Worm (Caenorhabditis elegans): Measurements from ENCODE around the gene lias-1.

DNA sequence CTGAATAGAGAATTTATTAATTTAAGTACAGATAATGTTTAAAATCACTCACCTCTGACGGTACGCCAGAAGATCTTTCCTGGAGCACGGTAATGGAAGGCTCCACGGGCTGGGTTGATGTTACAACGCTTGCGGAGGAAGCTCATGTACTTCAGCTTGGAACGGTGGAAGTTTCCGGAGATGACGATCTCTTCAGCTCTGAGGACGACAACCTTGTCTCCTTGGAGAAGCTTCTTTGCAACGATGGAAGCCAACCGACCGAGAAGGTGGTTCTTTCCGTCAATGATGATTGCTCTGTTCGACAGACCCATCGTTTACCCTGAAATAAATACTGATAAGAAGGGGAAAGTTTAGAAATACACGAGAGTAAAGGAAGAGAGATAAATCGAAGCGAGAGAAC lies 1.6 kb downstream of the lias-1 start, which contains the start of gene rpl-16:
- no peak for TF ChIP-seq ceh-8 (GFP tag; optimal IDR thresholded peaks at IDR 0.05)
- no peak for TF ChIP-seq fkh-8 (tag; optimal IDR thresholded peaks at IDR 0.05)
- no peak for TF ChIP-seq aha-1 (tag; optimal IDR thresholded peaks at IDR 0.05)
- no peak for TF ChIP-seq ceh-90 (tag; optimal IDR thresholded peaks at IDR 0.05)
- no peak for TF ChIP-seq fos-1 (tag; optimal IDR thresholded peaks at IDR 0.05)
- no peak for TF ChIP-seq nhr-77 (tag; optimal IDR thresholded peaks at IDR 0.05)
- no peak for TF ChIP-seq aly-2 (tag; optimal IDR thresholded peaks at IDR 0.05)
- no peak for TF ChIP-seq unc-130 (tag; optimal IDR thresholded peaks at IDR 0.05)

Measured in whole organism, L1 larva.